Worm (Caenorhabditis elegans) whole organism, young adult: ENCODE results near the gene maph-1.3.
A peak's percentile ranks its signal among the peaks of the same experiment; 100 is the strongest.

Source experiments
- B0336.3 ChIP-seq: fragments of 200-800 bp; sonication (Bioruptor generic); IDR thresholded peaks from 2 replicates; pipeline ENCODE4 v1.3.6; 2022; ENCODE audit warnings: missing genetic modification characterization, missing compliant biosample characterization
- F23B12.7 ChIP-seq: sonication (generic microtip); optimal IDR thresholded peaks from 2 replicates; lab custom pipeline; 2017; ENCODE audit warnings: missing genetic modification characterization, mild to moderate bottlenecking, missing compliant biosample characterization, antibody characterized with exemption, moderate library complexity; ENCODE audit not compliant: insufficient read depth
- F39B2.1 ChIP-seq: fragments of 200-800 bp; sonication (Bioruptor generic); IDR thresholded peaks from 2 replicates; pipeline ENCODE4 v1.3.6; 2022; ENCODE audit warnings: missing genetic modification reagents, missing genetic modification characterization, missing compliant biosample characterization
- F49E8.2 ChIP-seq: sonication (generic microtip); optimal IDR thresholded peaks from 3 replicates; lab custom pipeline; 2017; ENCODE audit warnings: missing genetic modification characterization, mild to moderate bottlenecking, missing compliant biosample characterization, antibody characterized with exemption, moderate library complexity; ENCODE audit not compliant: insufficient read depth
- F55B11.4 ChIP-seq: sonication (generic microtip); optimal IDR thresholded peaks from 2 replicates; lab custom pipeline; 2016; ENCODE audit warnings: missing compliant biosample characterization, missing genetic modification characterization, borderline replicate concordance; ENCODE audit not compliant: insufficient read depth
- K11D2.4 ChIP-seq: fragments of 200-800 bp; sonication (Bioruptor generic); IDR thresholded peaks from 2 replicates; pipeline ENCODE4 v1.3.6; 2022; ENCODE audit warnings: missing genetic modification reagents, missing genetic modification characterization, missing compliant biosample characterization
- Y56A3A.18 ChIP-seq: fragments of 200-800 bp; sonication (Bioruptor generic); IDR thresholded peaks from 2 replicates; pipeline ENCODE4 v1.3.6; 2022; ENCODE audit warnings: missing genetic modification reagents, missing genetic modification characterization, missing compliant biosample characterization
- akir-1 ChIP-seq: fragments of 200-800 bp; sonication (Bioruptor generic); optimal IDR thresholded peaks from 2 replicates; lab custom pipeline; 2018; ENCODE audit warnings: mild to moderate bottlenecking, missing genetic modification characterization, moderate library complexity, missing compliant biosample characterization
- attf-6 ChIP-seq: fragments of 200-800 bp; sonication (Bioruptor generic); IDR thresholded peaks from 2 replicates; pipeline ENCODE4 v1.3.6; 2022; ENCODE audit warnings: missing genetic modification reagents, missing genetic modification characterization, missing compliant biosample characterization
- ccch-3 ChIP-seq: fragments of 200-800 bp; sonication (Bioruptor generic); optimal IDR thresholded peaks from 2 replicates; lab custom pipeline; 2018; ENCODE audit warnings: mild to moderate bottlenecking, missing genetic modification characterization, missing compliant biosample characterization
- cebp-1 ChIP-seq, 2 experiments: fragments of 200-800 bp in 1 of 2; sonication (Bioruptor generic) in 1 of 2; sonication (generic microtip) in 1 of 2; IDR thresholded peaks in 1 of 2; optimal IDR thresholded peaks in 1 of 2; 2 replicates each; pipeline versions ENCODE4 v1.3.6 to Lab custom; 2017 to 2022; ENCODE audit warnings: missing compliant biosample characterization in 2 of 2, missing genetic modification characterization in 2 of 2, mild to moderate bottlenecking in 1 of 2, missing genetic modification reagents in 1 of 2, moderate library complexity in 1 of 2
- ceh-79 ChIP-seq: sonication (generic microtip); optimal IDR thresholded peaks from 2 replicates; lab custom pipeline; 2017; ENCODE audit warnings: mild to moderate bottlenecking, missing genetic modification characterization, missing compliant biosample characterization
- ceh-91 ChIP-seq: fragments of 200-800 bp; sonication (Bioruptor generic); IDR thresholded peaks from 2 replicates; pipeline ENCODE4 v1.3.6; 2022; ENCODE audit warnings: missing genetic modification reagents, missing genetic modification characterization, missing compliant biosample characterization
- die-1 ChIP-seq: sonication (generic microtip); optimal IDR thresholded peaks from 2 replicates; lab custom pipeline; 2016; ENCODE audit warnings: missing genotype, mild to moderate bottlenecking, missing genetic modification characterization, missing compliant biosample characterization
- dpl-1 ChIP-seq: fragments of 150-350 bp; optimal IDR thresholded peaks from 2 replicates; lab custom pipeline; 2014; ENCODE audit warnings: missing biosample characterization, missing genetic modification reagents, missing genetic modification characterization
- egl-18 ChIP-seq: fragments of 200-800 bp; sonication (Bioruptor generic); IDR thresholded peaks from 2 replicates; pipeline ENCODE4 v1.3.6; 2022; ENCODE audit warnings: missing genetic modification reagents, missing genetic modification characterization, missing compliant biosample characterization
- egrh-3 ChIP-seq: fragments of 200-800 bp; sonication (Bioruptor generic); IDR thresholded peaks from 2 replicates; pipeline ENCODE4 v1.3.6; 2022; ENCODE audit warnings: missing genetic modification reagents, missing genetic modification characterization, missing compliant biosample characterization
- hmg-20 ChIP-seq: fragments of 200-800 bp; sonication (Bioruptor generic); IDR thresholded peaks from 2 replicates; pipeline ENCODE4 v1.3.6; 2022; ENCODE audit warnings: missing genetic modification reagents, missing genetic modification characterization, missing compliant biosample characterization
- lag-1 ChIP-seq: fragments of 200-800 bp; sonication (Bioruptor generic); IDR thresholded peaks from 2 replicates; pipeline ENCODE4 v1.3.6; 2022; ENCODE audit warnings: missing genetic modification reagents, missing genetic modification characterization, missing compliant biosample characterization
- let-526 ChIP-seq: fragments of 200-800 bp; sonication (Bioruptor generic); IDR thresholded peaks from 2 replicates; pipeline ENCODE4 v1.3.6; 2022; ENCODE audit warnings: missing genetic modification reagents, missing genetic modification characterization, missing compliant biosample characterization
- let-607 ChIP-seq, 2 experiments: fragments of 200-800 bp in 1 of 2; sonication (Bioruptor generic) in 1 of 2; sonication (generic microtip) in 1 of 2; optimal IDR thresholded peaks; 2 replicates each; lab custom pipeline; 2016 to 2018; ENCODE audit warnings: mild to moderate bottlenecking in 2 of 2, missing compliant biosample characterization in 2 of 2, missing genetic modification characterization in 2 of 2, moderate library complexity in 2 of 2, missing genotype in 1 of 2
- lin-35 ChIP-seq, 3 experiments: fragments of 150-350 bp in 2 of 3; sonication (generic microtip) in 1 of 3; optimal IDR thresholded peaks; 2 replicates each; lab custom pipeline; 2014 to 2018; ENCODE audit warnings: missing biosample characterization in 3 of 3, missing genetic modification characterization in 3 of 3, missing genetic modification reagents in 3 of 3
- lin-40 ChIP-seq: sonication (generic microtip); optimal IDR thresholded peaks from 2 replicates; lab custom pipeline; 2016; ENCODE audit warnings: missing genetic modification characterization, mild to moderate bottlenecking, missing compliant biosample characterization, missing genotype, missing genetic modification reagents
- lin-54 ChIP-seq: fragments of 200-800 bp; sonication (Bioruptor generic); optimal IDR thresholded peaks from 2 replicates; lab custom pipeline; 2018; ENCODE audit warnings: mild to moderate bottlenecking, missing genetic modification characterization, missing compliant biosample characterization
- madf-3 ChIP-seq: fragments of 200-800 bp; sonication (Bioruptor generic); IDR thresholded peaks from 2 replicates; pipeline ENCODE4 v1.3.6; 2022; ENCODE audit warnings: missing genetic modification reagents, missing genetic modification characterization, missing compliant biosample characterization
- madf-6 ChIP-seq: fragments of 200-800 bp; sonication (Bioruptor generic); IDR thresholded peaks from 2 replicates; pipeline ENCODE4 v1.3.6; 2022; ENCODE audit warnings: missing genetic modification reagents, missing genetic modification characterization, missing compliant biosample characterization
- mcd-1 ChIP-seq: fragments of 200-800 bp; sonication (Bioruptor generic); IDR thresholded peaks from 2 replicates; pipeline ENCODE4 v1.3.6; 2022; ENCODE audit warnings: missing genetic modification reagents, missing genetic modification characterization, missing compliant biosample characterization
- mxl-1 ChIP-seq: sonication (generic microtip); optimal IDR thresholded peaks from 2 replicates; lab custom pipeline; 2016; ENCODE audit warnings: missing genetic modification characterization, missing compliant biosample characterization
- nfya-1 ChIP-seq: sonication (generic microtip); optimal IDR thresholded peaks from 2 replicates; lab custom pipeline; 2017; ENCODE audit warnings: antibody characterized with exemption, missing compliant biosample characterization, missing genetic modification characterization, borderline replicate concordance; ENCODE audit not compliant: insufficient read depth
- nhr-27 ChIP-seq: fragments of 200-800 bp; sonication (Bioruptor generic); optimal IDR thresholded peaks from 2 replicates; lab custom pipeline; 2018; ENCODE audit warnings: mild to moderate bottlenecking, missing genetic modification characterization, moderate library complexity, missing compliant biosample characterization
- nhr-90 ChIP-seq: sonication (generic microtip); optimal IDR thresholded peaks from 2 replicates; lab custom pipeline; 2016; ENCODE audit warnings: missing genotype, mild to moderate bottlenecking, missing genetic modification characterization, missing compliant biosample characterization
- sea-2 ChIP-seq: fragments of 200-800 bp; sonication (Bioruptor generic); IDR thresholded peaks from 2 replicates; pipeline ENCODE4 v1.3.6; 2022; ENCODE audit warnings: missing genetic modification characterization, missing compliant biosample characterization
- snpc-1.3 ChIP-seq: sonication (generic microtip); optimal IDR thresholded peaks from 2 replicates; lab custom pipeline; 2017; ENCODE audit warnings: missing genetic modification characterization, mild to moderate bottlenecking, missing compliant biosample characterization, antibody characterized with exemption, moderate library complexity, missing genotype, missing genetic modification reagents; ENCODE audit not compliant: insufficient read depth
- snpc-3.4 ChIP-seq: sonication (generic microtip); optimal IDR thresholded peaks from 2 replicates; lab custom pipeline; 2017; ENCODE audit warnings: missing genetic modification characterization, mild to moderate bottlenecking, missing compliant biosample characterization, antibody characterized with exemption, moderate library complexity, missing genotype, missing genetic modification reagents
- snpc-4 ChIP-seq, 5 experiments: fragments of 150-350 bp in 1 of 5; sonication (generic microtip) in 4 of 5; optimal IDR thresholded peaks; 2 replicates each; lab custom pipeline; 2014 to 2018; ENCODE audit warnings: missing genetic modification characterization in 5 of 5, missing biosample characterization in 3 of 5, antibody characterized with exemption in 2 of 5, mild to moderate bottlenecking in 2 of 5, missing compliant biosample characterization in 2 of 5, missing genotype in 2 of 5, moderate library complexity in 2 of 5, missing genetic modification reagents in 1 of 5
- tbp1 ChIP-seq: fragments of 200-800 bp; sonication (Bioruptor generic); optimal IDR thresholded peaks from 2 replicates; lab custom pipeline; 2018; ENCODE audit warnings: mild to moderate bottlenecking, missing genetic modification characterization, missing compliant biosample characterization
- tbx-9 ChIP-seq: sonication (generic microtip); optimal IDR thresholded peaks from 2 replicates; lab custom pipeline; 2016; ENCODE audit warnings: borderline replicate concordance, missing genetic modification characterization, inconsistent platforms, missing compliant biosample characterization
- ztf-22 ChIP-seq: fragments of 200-800 bp; sonication (Bioruptor generic); optimal IDR thresholded peaks from 2 replicates; lab custom pipeline; 2018; ENCODE audit warnings: mild to moderate bottlenecking, missing genetic modification characterization, moderate library complexity, missing compliant biosample characterization
- ztf-26 ChIP-seq: sonication (generic microtip); optimal IDR thresholded peaks from 2 replicates; lab custom pipeline; 2017; ENCODE audit warnings: missing genetic modification characterization, missing compliant biosample characterization
- ztf-6 ChIP-seq: fragments of 200-800 bp; sonication (Bioruptor generic); IDR thresholded peaks from 2 replicates; pipeline ENCODE4 v1.3.6; 2022; ENCODE audit warnings: missing genetic modification reagents, missing genetic modification characterization, missing compliant biosample characterization

The maph-1.3 gene

DNA sequence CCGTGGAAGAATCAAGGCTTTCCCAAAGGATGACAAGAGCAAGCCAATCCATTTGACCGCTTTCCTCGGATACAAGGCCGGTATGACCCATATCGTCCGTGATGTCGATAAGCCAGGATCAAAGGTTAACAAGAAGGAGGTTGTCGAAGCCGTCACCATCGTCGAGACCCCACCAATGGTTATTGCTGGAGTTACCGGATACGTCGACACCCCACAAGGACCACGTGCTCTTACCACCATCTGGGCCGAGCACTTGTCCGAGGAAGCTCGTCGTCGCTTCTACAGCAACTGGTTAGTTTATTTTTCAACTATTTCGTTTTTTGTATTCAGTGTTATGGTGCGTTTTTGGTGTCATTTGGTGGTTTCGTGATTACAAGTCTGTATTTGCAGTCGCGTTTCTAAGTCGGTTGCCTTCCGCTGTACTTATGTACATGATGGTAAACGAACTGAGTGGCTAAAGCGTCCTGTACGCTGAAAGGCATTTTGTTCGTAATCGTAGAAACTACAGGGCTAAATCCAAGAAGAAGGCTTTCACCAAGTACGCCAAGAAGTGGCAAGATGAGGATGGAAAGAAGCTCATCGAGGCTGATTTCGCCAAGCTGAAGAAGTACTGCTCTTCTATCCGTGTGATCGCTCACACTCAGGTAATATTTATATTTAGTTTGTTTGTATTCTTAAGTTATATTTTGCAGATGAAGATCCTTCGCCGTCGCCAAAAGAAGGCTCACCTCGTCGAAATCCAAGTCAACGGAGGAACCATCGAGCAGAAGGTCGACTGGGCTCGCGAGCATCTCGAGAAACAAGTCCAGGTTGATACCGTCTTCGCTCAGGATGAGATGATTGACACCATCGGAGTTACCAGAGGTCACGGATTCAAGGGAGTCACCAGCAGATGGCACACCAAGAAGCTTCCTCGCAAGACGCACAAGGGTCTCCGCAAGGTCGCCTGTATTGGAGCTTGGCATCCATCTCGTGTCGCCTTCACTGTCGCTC is 23.5 kb downstream of the maph-1.3 start (continued):
- TF ChIP-seq attf-6 (GFP tag; lab: Robert Waterston, UW) (peak; percentile 29; the same call in 1 of the 2 replicates), ceh-79 (tag; lab: Kevin White, UChicago) (no peak), akir-1 (GFP tag; lab: Kevin White, UChicago) (no peak), ztf-22 (no peak), F23B12.7 (tag; lab: Kevin White, UChicago) (no peak), ccch-3 (no peak), cebp-1 (GFP tag; IDR thresholded peaks at IDR 0.05; lab: Robert Waterston, UW) (no peak), cebp-1 (tag; optimal IDR thresholded peaks at IDR 0.05; lab: Kevin White, UChicago) (peak; percentile 3), B0336.3 (GFP tag; lab: Robert Waterston, UW) (peak; percentile 6; the same call in 1 of the 2 replicates)
- TF ChIP-seq, all 124 proteins: peak for 14

DNA sequence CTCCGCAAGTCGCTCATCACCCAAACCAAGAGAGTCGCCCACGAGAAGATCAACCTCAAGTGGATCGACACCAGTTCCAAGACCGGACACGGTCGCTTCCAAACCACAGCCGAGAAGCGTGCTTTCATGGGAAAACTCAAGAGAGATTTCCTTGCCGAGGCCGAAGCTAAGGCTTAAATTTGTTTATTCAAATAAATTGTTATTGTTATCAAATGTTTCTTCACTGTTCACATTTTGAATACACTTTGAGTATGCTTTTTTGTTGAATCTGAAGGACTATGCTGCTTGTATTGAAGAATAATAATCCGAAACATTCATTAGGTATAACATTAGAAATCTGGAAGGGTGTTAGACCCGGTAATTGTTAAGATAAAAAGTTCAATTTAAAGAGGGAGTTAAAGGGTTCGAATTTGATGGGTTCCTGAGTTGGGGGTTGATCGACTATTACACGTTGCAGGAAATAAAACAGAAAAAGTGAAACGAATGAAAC is 24.6 kb downstream of the maph-1.3 start:
- TF ChIP-seq ztf-26 (tag; lab: Kevin White, UChicago) (peak; percentile 62), F39B2.1 (GFP tag; lab: Robert Waterston, UW) (peak; percentile 88), snpc-1.3 (tag; lab: Kevin White, UChicago) (peak; percentile 93), hmg-20 (GFP tag; lab: Robert Waterston, UW) (peak; percentile 66), F55B11.4 (tag; lab: Kevin White, UChicago) (no peak), die-1 (tag; lab: Kevin White, UChicago) (peak; percentile 69), snpc-4 (GFP tag; optimal IDR thresholded peaks at IDR 0.05; lab: Kevin White, UChicago) (peak; percentile 8), snpc-4 (tag; optimal IDR thresholded peaks at IDR 0.05; lab: Kevin White, UChicago) (peak in 3 of 4 experiments; percentile 33 to 63 (median 52)), akir-1 (GFP tag; lab: Kevin White, UChicago) (no peak), lin-54 (GFP tag; lab: Kevin White, UChicago) (peak; percentile 78), ztf-22 (no peak), nhr-90 (peak; percentile 59), ztf-6 (no peak), F49E8.2 (tag; lab: Kevin White, UChicago) (peak; percentile 97), madf-6 (peak; percentile 81), nfya-1 (tag; lab: Kevin White, UChicago) (no peak), nhr-27 (tag; lab: Kevin White, UChicago) (peak; percentile 91), egrh-3 (GFP tag; lab: Robert Waterston, UW) (no peak), snpc-3.4 (tag; lab: Kevin White, UChicago) (peak; percentile 90), ceh-91 (GFP tag; lab: Robert Waterston, UW) (peak; percentile 18; the same call in 1 of the 2 replicates), mxl-1 (tag; lab: Kevin White, UChicago) (peak; percentile 72), madf-3 (GFP tag; lab: Robert Waterston, UW) (peak; percentile 89), lag-1 (no peak), lin-35 (GFP tag; optimal IDR thresholded peaks at IDR 0.05; lab: Kevin White, UChicago) (peak in 1 of 3 experiments; percentile 57), tbx-9 (tag; lab: Kevin White, UChicago) (no peak), Y56A3A.18 (peak; percentile 95), egl-18 (no peak), lin-40 (tag; lab: Kevin White, UChicago) (peak; percentile 4), sea-2 (GFP tag; lab: Robert Waterston, UW) (no peak), ceh-79 (tag; lab: Kevin White, UChicago) (peak; percentile 79), B0336.3 (GFP tag; lab: Robert Waterston, UW) (peak; percentile 94), let-526 (no peak), dpl-1 (no peak), let-607 (tag; optimal IDR thresholded peaks at IDR 0.05; lab: Kevin White, UChicago) (peak; percentile 15 to 44), K11D2.4 (GFP tag; lab: Robert Waterston, UW) (no peak), mcd-1 (GFP tag; lab: Robert Waterston, UW) (peak; percentile 60; the same call in 1 of the 2 replicates), tbp1 (GFP tag; lab: Kevin White, UChicago) (peak; percentile 68)
